Worm (Caenorhabditis elegans): Measurements from ENCODE around the gene T04F3.3.

- TF ChIP-seq madf-9 (GFP tag; conservative IDR thresholded peaks at IDR 0.05) (no peak), nhr-77 (tag; optimal IDR thresholded peaks at IDR 0.05) (no peak), nhr-28 (tag; optimal IDR thresholded peaks at IDR 0.05) (no peak), nhr-11 (tag; optimal IDR thresholded peaks at IDR 0.05) (no peak), dmd-9 (GFP tag; IDR thresholded peaks at IDR 0.05) (no peak), unc-39 (tag; optimal IDR thresholded peaks at IDR 0.05) (no peak), daf-12 (tag; optimal IDR thresholded peaks at IDR 0.05) (no peak), nhr-237 (tag; optimal IDR thresholded peaks at IDR 0.05) (no peak), ceh-62 (tag; optimal IDR thresholded peaks at IDR 0.05) (no peak)
Observed at ce11 chrV:11711751-11712150, 47.0 kb upstream of the T04F3.3 start.
